Fruit fly (Drosophila melanogaster) whole organism: Measurements from ENCODE around the gene GstZ2.
A peak's percentile ranks its signal among the peaks of the same experiment; 100 is the strongest.

Experiments used
- CG8478 ChIP-seq: fragments of >200 bp; optimal IDR thresholded peaks from 2 replicates; lab custom pipeline; 2018; ENCODE audit warnings: inconsistent platforms
- Dll ChIP-seq: fragments of >200 bp; optimal IDR thresholded peaks from 2 replicates; lab custom pipeline; 2017
- EcR ChIP-seq, 2 experiments: fragments of >200 bp; optimal IDR thresholded peaks; 2 replicates each; lab custom pipeline; 2017; ENCODE audit warnings: missing biosample characterization in 2 of 2, missing genetic modification characterization in 2 of 2, missing genetic modification reagents in 2 of 2
- pan ChIP-seq: fragments of >200 bp; optimal IDR thresholded peaks from 2 replicates; lab custom pipeline; 2017
- psq ChIP-seq: fragments of >200 bp; optimal IDR thresholded peaks from 2 replicates; lab custom pipeline; 2017
- usp ChIP-seq: fragments of >200 bp; optimal IDR thresholded peaks from 2 replicates; lab custom pipeline; 2017; ENCODE audit warnings: missing biosample characterization, missing genetic modification characterization, mixed read lengths

Gene GstZ2

DNA sequence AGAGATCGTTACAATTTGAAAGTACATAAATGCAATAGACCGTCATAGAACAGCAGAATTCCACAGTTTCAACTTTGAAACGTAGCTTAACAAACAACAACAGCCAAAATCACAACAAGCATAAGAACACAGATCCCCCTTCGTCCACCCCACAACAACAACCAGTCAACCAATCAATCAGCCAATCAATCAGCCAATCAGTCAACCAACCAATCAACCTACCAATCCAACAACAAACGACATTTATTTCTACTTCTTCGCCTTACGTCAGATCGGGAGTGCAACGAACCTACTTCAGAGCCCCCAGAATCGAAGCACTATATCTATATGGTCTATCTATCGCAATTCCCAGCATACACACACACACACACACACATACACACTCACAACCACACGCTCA is 9.8 kb downstream of the GstZ2 start:
- TF ChIP-seq CG8478 (lab: Kevin White, UChicago) (no peak), EcR (GFP tag; optimal IDR thresholded peaks at IDR 0.05; lab: Kevin White, UChicago) (no peak), usp (GFP tag; lab: Kevin White, UChicago) (no peak), psq (lab: Kevin White, UChicago) (no peak), pan (lab: Kevin White, UChicago) (no peak), Dll (lab: Kevin White, UChicago) (no peak)

- TF ChIP-seq Dll (lab: Kevin White, UChicago) (no peak), usp (GFP tag; lab: Kevin White, UChicago) (no peak), pan (lab: Kevin White, UChicago) (no peak), psq (lab: Kevin White, UChicago) (no peak), CG8478 (lab: Kevin White, UChicago) (no peak), EcR (GFP tag; optimal IDR thresholded peaks at IDR 0.05; lab: Kevin White, UChicago) (no peak)
These were observed 12.1 kb downstream of the GstZ2 start for dm6 chr3R:9448320-9448719.

DNA sequence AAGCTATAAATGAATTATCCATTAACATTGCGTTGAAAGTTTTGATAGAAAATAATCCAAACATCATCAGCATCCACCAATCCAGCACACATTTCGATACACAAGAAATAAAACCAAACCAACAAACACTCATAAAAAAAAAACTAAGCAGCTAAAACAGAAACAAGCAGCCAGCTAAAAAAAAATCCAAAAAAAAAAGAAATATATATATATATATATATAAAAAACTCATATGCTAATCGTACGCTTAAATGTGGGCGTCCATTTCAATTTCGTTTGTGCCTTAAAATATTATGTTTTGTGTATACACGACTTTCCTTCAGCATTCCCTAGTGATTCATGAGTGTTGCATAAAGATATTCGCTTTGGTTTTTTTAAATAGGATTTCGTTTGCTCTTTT is 18.5 kb downstream of the GstZ2 start:
- TF ChIP-seq psq (lab: Kevin White, UChicago) (no peak), usp (GFP tag; lab: Kevin White, UChicago) (no peak), Dll (lab: Kevin White, UChicago) (no peak), CG8478 (lab: Kevin White, UChicago) (no peak), EcR (GFP tag; optimal IDR thresholded peaks at IDR 0.05; lab: Kevin White, UChicago) (no peak), pan (lab: Kevin White, UChicago) (no peak)

dm6 chr3R:9441134-9441533 is 19.3 kb downstream of the GstZ2 start:
- TF ChIP-seq EcR (GFP tag; optimal IDR thresholded peaks at IDR 0.05; lab: Kevin White, UChicago) (no peak), psq (lab: Kevin White, UChicago) (no peak), Dll (lab: Kevin White, UChicago) (no peak), CG8478 (lab: Kevin White, UChicago) (no peak), usp (GFP tag; lab: Kevin White, UChicago) (no peak), pan (lab: Kevin White, UChicago) (no peak)

DNA sequence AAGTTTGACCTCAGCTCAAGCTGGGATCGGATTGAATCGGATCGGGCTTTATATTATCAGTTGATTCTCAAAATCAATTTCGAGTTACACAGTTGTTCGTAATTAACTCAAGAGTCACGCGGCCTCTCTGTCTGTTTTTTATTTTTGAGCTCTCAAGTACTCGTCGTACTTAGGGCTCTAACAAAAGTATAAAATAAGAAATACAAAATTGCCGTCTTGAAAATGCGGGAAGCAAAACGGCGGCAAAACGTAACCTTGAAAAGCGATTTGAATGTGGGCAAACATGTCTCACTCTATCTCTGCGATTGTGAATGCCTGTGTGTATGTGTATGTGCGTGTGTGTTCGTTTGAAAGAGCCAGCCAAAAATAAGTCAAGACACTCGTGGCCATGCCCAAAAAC is 22.8 kb downstream of the GstZ2 start:
- no peak for TF ChIP-seq Dll (lab: Kevin White, UChicago)
- TF ChIP-seq pan (lab: Kevin White, UChicago): no peak
- TF ChIP-seq EcR (GFP tag; optimal IDR thresholded peaks at IDR 0.05; lab: Kevin White, UChicago): no peak

- TF ChIP-seq pan (lab: Kevin White, UChicago) (no peak), Dll (lab: Kevin White, UChicago) (peak; percentile 85)
These were observed 24.0 kb downstream of the GstZ2 start for dm6 chr3R:9436358-9436972.

- TF ChIP-seq EcR (GFP tag; optimal IDR thresholded peaks at IDR 0.05; lab: Kevin White, UChicago) (no peak), pan (lab: Kevin White, UChicago) (no peak), psq (lab: Kevin White, UChicago) (no peak), usp (GFP tag; lab: Kevin White, UChicago) (no peak), CG8478 (lab: Kevin White, UChicago) (no peak), Dll (lab: Kevin White, UChicago) (no peak)
These were observed 24.6 kb downstream of the GstZ2 start for dm6 chr3R:9435898-9436297.

- TF ChIP-seq Dll (lab: Kevin White, UChicago): no peak
- no peak for TF ChIP-seq CG8478 (lab: Kevin White, UChicago)
- no peak for TF ChIP-seq psq (lab: Kevin White, UChicago)
- no peak for TF ChIP-seq EcR (GFP tag; optimal IDR thresholded peaks at IDR 0.05; lab: Kevin White, UChicago)
These were observed 25.7 kb downstream of the GstZ2 start for dm6 chr3R:9434543-9435407.

- TF ChIP-seq Dll (lab: Kevin White, UChicago) (no peak), psq (lab: Kevin White, UChicago) (no peak), EcR (GFP tag; optimal IDR thresholded peaks at IDR 0.05; lab: Kevin White, UChicago) (no peak), pan (lab: Kevin White, UChicago) (no peak), usp (GFP tag; lab: Kevin White, UChicago) (no peak), CG8478 (lab: Kevin White, UChicago) (no peak)
These were observed 26.7 kb downstream of the GstZ2 start for dm6 chr3R:9433774-9434173.

- TF ChIP-seq usp (GFP tag; lab: Kevin White, UChicago) (no peak), EcR (GFP tag; optimal IDR thresholded peaks at IDR 0.05; lab: Kevin White, UChicago) (no peak), psq (lab: Kevin White, UChicago) (no peak), pan (lab: Kevin White, UChicago) (no peak), Dll (lab: Kevin White, UChicago) (no peak), CG8478 (lab: Kevin White, UChicago) (no peak)
These were observed 27.2 kb downstream of the GstZ2 start for dm6 chr3R:9433270-9433669.

- no peak for TF ChIP-seq usp (GFP tag; lab: Kevin White, UChicago)
- no peak for TF ChIP-seq Dll (lab: Kevin White, UChicago)
- no peak for TF ChIP-seq CG8478 (lab: Kevin White, UChicago)
These were observed 29.9 kb downstream of the GstZ2 start for dm6 chr3R:9430344-9431253.
